Worm (Caenorhabditis elegans) whole organism, L3 larva: ENCODE results near the gene F44D12.10.

Experiments
- ZK546.5 ChIP-seq: sonication (generic microtip); optimal IDR thresholded peaks from 2 replicates; lab custom pipeline; 2017; ENCODE audit warnings: missing biosample characterization, missing genetic modification characterization
- ama-1 ChIP-seq: fragments of 150-350 bp; optimal IDR thresholded peaks from 2 replicates; lab custom pipeline; 2018
- daf-12 ChIP-seq: fragments of 150-350 bp; optimal IDR thresholded peaks from 2 replicates; lab custom pipeline; 2014; ENCODE audit warnings: missing biosample characterization, missing genetic modification reagents, missing genetic modification characterization
- egl-27 ChIP-seq: sonication (generic microtip); optimal IDR thresholded peaks from 4 replicates; lab custom pipeline; 2017; ENCODE audit warnings: missing biosample characterization, missing genetic modification reagents, missing genetic modification characterization
- elt-1 ChIP-seq: fragments of 150-350 bp; optimal IDR thresholded peaks from 2 replicates; lab custom pipeline; 2014; ENCODE audit warnings: missing biosample characterization, missing genetic modification characterization
- lin-39 ChIP-seq: fragments of 150-350 bp; optimal IDR thresholded peaks from 2 replicates; lab custom pipeline; 2018; ENCODE audit warnings: missing biosample characterization, missing genetic modification reagents, missing genetic modification characterization
- nhr-12 ChIP-seq: fragments of 150-350 bp; optimal IDR thresholded peaks from 2 replicates; lab custom pipeline; 2014; ENCODE audit warnings: missing biosample characterization, missing genetic modification characterization
- nhr-237 ChIP-seq: fragments of 150-350 bp; optimal IDR thresholded peaks from 2 replicates; lab custom pipeline; 2014; ENCODE audit warnings: missing biosample characterization, missing genetic modification characterization
- nhr-28 ChIP-seq: fragments of 150-350 bp; optimal IDR thresholded peaks from 2 replicates; lab custom pipeline; 2014; ENCODE audit warnings: missing biosample characterization, missing genetic modification characterization
- nhr-76 ChIP-seq: fragments of 150-350 bp; sonication (generic microtip); optimal IDR thresholded peaks from 5 replicates; lab custom pipeline; 2014; ENCODE audit warnings: missing biosample characterization, missing genetic modification characterization
- nhr-77 ChIP-seq: fragments of 150-350 bp; optimal IDR thresholded peaks from 2 replicates; lab custom pipeline; 2014; ENCODE audit warnings: missing biosample characterization, missing genetic modification characterization
- skn-1 ChIP-seq: fragments of 150-350 bp; optimal IDR thresholded peaks from 2 replicates; lab custom pipeline; 2014; ENCODE audit warnings: missing biosample characterization, missing genetic modification characterization
- snpc-4 ChIP-seq: fragments of 150-350 bp; optimal IDR thresholded peaks from 2 replicates; lab custom pipeline; 2014; ENCODE audit warnings: missing biosample characterization, missing genetic modification characterization
- unc-39 ChIP-seq: sonication (generic microtip); optimal IDR thresholded peaks from 4 replicates; lab custom pipeline; 2017; ENCODE audit warnings: missing biosample characterization, missing genetic modification characterization

- TF ChIP-seq nhr-77 (tag; lab: Kevin White, UChicago) (no peak), unc-39 (tag; lab: Kevin White, UChicago) (no peak), nhr-28 (tag; lab: Kevin White, UChicago) (no peak), daf-12 (no peak), skn-1 (no peak), ZK546.5 (tag; lab: Kevin White, UChicago) (no peak), ama-1 (no peak), lin-39 (tag; lab: Kevin White, UChicago) (no peak), egl-27 (tag; lab: Kevin White, UChicago) (no peak), nhr-12 (tag; lab: Kevin White, UChicago) (no peak), snpc-4 (no peak), nhr-237 (tag; lab: Kevin White, UChicago) (no peak), elt-1 (tag; lab: Kevin White, UChicago) (no peak), nhr-76 (tag; lab: Kevin White, UChicago) (no peak)
These were observed 30.7 kb upstream of the F44D12.10 start, which contains the start of gene cwn-2 for ce11 chrIV:10067541-10067940.
